Worm (Caenorhabditis elegans): ENCODE data around the gene repo-1.

The repo-1 gene

ce11 chrIV:12088898-12089297, 4.6 kb downstream of the repo-1 start (continued):
- no peak for TF ChIP-seq unc-62 (GFP tag; optimal IDR thresholded peaks at IDR 0.05)
- TF ChIP-seq let-607 (tag; optimal IDR thresholded peaks at IDR 0.05): no peak
- no peak for TF ChIP-seq athp-1 (tag; optimal IDR thresholded peaks at IDR 0.05)
- 0 out of 2 replicates have a peak, but pooled peaks have one; percentile 39 for TF ChIP-seq B0336.3 (GFP tag; IDR thresholded peaks at IDR 0.05)
- no peak for TF ChIP-seq mel-28 (tag; optimal IDR thresholded peaks at IDR 0.05; ENCODE audit: borderline replicate concordance)
- no peak for TF ChIP-seq egl-44 (GFP tag; IDR thresholded peaks at IDR 0.05)
- TF ChIP-seq ztf-28 (GFP tag; IDR thresholded peaks at IDR 0.05): no peak
- peak; percentile 5 for TF ChIP-seq F52B5.7 (tag; optimal IDR thresholded peaks at IDR 0.05)
- no peak for TF ChIP-seq ztf-6 (GFP tag; IDR thresholded peaks at IDR 0.05)
- peak; percentile 39 for TF ChIP-seq ceh-27 (GFP tag; optimal IDR thresholded peaks at IDR 0.05)
- no peak for TF ChIP-seq nhr-90 (tag; optimal IDR thresholded peaks at IDR 0.05)
- TF ChIP-seq nhr-179 (tag; optimal IDR thresholded peaks at IDR 0.05): no peak
- TF ChIP-seq sea-2 (GFP tag; IDR thresholded peaks at IDR 0.05): no peak
- TF ChIP-seq hmg-1.2 (GFP tag; IDR thresholded peaks at IDR 0.05): peak; percentile 54; the same call in 1 of the 2 replicates
- peak; percentile 48; the same call in 1 of the 2 replicates for TF ChIP-seq mcd-1 (GFP tag; IDR thresholded peaks at IDR 0.05)
- TF ChIP-seq madf-6 (GFP tag; IDR thresholded peaks at IDR 0.05): peak; percentile 35; the same call in 1 of the 2 replicates
- TF ChIP-seq nhr-80 (tag; optimal IDR thresholded peaks at IDR 0.05): peak; percentile 14
- TF ChIP-seq dox-1 (GFP tag; IDR thresholded peaks at IDR 0.05): no peak
- TF ChIP-seq lir-1 (GFP tag; conservative IDR thresholded peaks at IDR 0.05): no peak
- TF ChIP-seq B0261.1 (tag; optimal IDR thresholded peaks at IDR 0.05): no peak

- TF ChIP-seq repo-1 (tag; optimal IDR thresholded peaks at IDR 0.05) (no peak), pbrm-1 (GFP tag; IDR thresholded peaks at IDR 0.05) (no peak), ztf-3 (GFP tag; optimal IDR thresholded peaks at IDR 0.05) (no peak), egl-44 (GFP tag; IDR thresholded peaks at IDR 0.05) (no peak)
Measured at ce11 chrIV:12089551-12089950, 5.3 kb downstream of the repo-1 start, which contains the start of gene F11A10.6. TSS of gene F11A10.6 (minus strand) at chrIV:12089651.

- no peak for TF ChIP-seq F22D6.2 (tag; optimal IDR thresholded peaks at IDR 0.05)
- TF ChIP-seq ceh-100 (GFP tag; IDR thresholded peaks at IDR 0.05): no peak
- TF ChIP-seq unc-130 (GFP tag; optimal IDR thresholded peaks at IDR 0.05): no peak
- no peak for TF ChIP-seq hlh-26 (GFP tag; conservative IDR thresholded peaks at IDR 0.05)
- no peak for TF ChIP-seq zfh-2 (GFP tag; conservative IDR thresholded peaks at IDR 0.05)
- TF ChIP-seq snpc-1.1 (tag; optimal IDR thresholded peaks at IDR 0.05; ENCODE audit: insufficient read depth): no peak
- TF ChIP-seq F57C9.4 (tag; optimal IDR thresholded peaks at IDR 0.05): no peak
- TF ChIP-seq lsl-1 (GFP tag; optimal IDR thresholded peaks at IDR 0.05): no peak
- no peak for TF ChIP-seq F39B2.1 (GFP tag; IDR thresholded peaks at IDR 0.05)
- TF ChIP-seq cebp-2 (GFP tag; IDR thresholded peaks at IDR 0.05): no peak
- TF ChIP-seq egrh-3 (GFP tag; IDR thresholded peaks at IDR 0.05): no peak
- no peak for TF ChIP-seq Y79H2A.3 (GFP tag; conservative IDR thresholded peaks at IDR 0.05)
- TF ChIP-seq F23B12.7 (tag; optimal IDR thresholded peaks at IDR 0.05; ENCODE audit: insufficient read depth): no peak
Measured at ce11 chrIV:12092113-12092512, 7.8 kb downstream of the repo-1 start, which contains the start of gene mig-32. TSS of gene mig-32 (minus strand) at chrIV:12092213.
